Fruit fly (Drosophila melanogaster) whole organism: ENCODE measurements at regions not wholly inside any gene's neighbourhood (a gene's known extent, or its start where the extent isn't known, plus 50 kb on each side); places are given as distances from the start of the nearest gene placed in this dataset.

Experiments
- CG8478 ChIP-seq: fragments of >200 bp; optimal IDR thresholded peaks from 2 replicates; lab custom pipeline; 2018; ENCODE audit warnings: inconsistent platforms
- Dll ChIP-seq: fragments of >200 bp; optimal IDR thresholded peaks from 2 replicates; lab custom pipeline; 2017
- pan ChIP-seq: fragments of >200 bp; optimal IDR thresholded peaks from 2 replicates; lab custom pipeline; 2017

DNA sequence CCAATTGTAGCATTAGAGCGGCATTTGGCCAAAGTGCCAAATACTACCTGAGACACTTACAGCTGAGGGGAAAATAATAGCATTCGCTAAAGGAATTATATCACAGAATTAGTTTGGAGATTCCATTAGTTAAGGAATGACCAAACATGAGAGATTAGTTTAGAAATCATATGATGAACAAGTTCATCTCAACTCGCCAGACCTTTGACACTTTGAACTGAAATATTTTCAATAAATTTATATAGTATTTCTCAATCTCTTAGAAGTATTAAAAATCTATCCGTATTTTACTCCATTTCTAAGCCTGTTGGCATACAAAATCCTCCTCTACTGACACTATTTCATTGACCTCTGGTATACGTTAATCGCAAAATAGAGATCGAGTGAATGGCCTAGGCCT lies 64.6 kb downstream of the Or67d start:
- TF ChIP-seq Dll (lab: Kevin White, UChicago) (no peak), pan (lab: Kevin White, UChicago) (no peak), CG8478 (lab: Kevin White, UChicago) (no peak)
